Fruit fly (Drosophila melanogaster) whole organism, pupa: ENCODE data around the gene Idh.
A peak's percentile ranks its signal among the peaks of the same experiment; 100 is the strongest.

Experiments used
- CG34367 ChIP-seq: fragments of 200-800 bp; sonication (Bioruptor generic); optimal IDR thresholded peaks from 2 replicates; lab custom pipeline; 2018; ENCODE audit warnings: missing biosample characterization, mild to moderate bottlenecking, missing genetic modification characterization
- Pif1A ChIP-seq: fragments of 200-800 bp; sonication (Bioruptor generic); optimal IDR thresholded peaks from 3 replicates; lab custom pipeline; 2016; ENCODE audit warnings: missing biosample characterization, missing genetic modification characterization
- Snoo ChIP-seq: fragments of 200-800 bp; sonication (Bioruptor generic); optimal IDR thresholded peaks from 3 replicates; lab custom pipeline; 2017; ENCODE audit warnings: missing biosample characterization, mild to moderate bottlenecking, missing genetic modification characterization, inconsistent platforms
- rn ChIP-seq: fragments of 200-800 bp; sonication (Bioruptor generic); IDR thresholded peaks from 2 replicates; pipeline ENCODE4 v1.3.6; 2022; ENCODE audit warnings: missing biosample characterization, missing genetic modification characterization

DNA sequence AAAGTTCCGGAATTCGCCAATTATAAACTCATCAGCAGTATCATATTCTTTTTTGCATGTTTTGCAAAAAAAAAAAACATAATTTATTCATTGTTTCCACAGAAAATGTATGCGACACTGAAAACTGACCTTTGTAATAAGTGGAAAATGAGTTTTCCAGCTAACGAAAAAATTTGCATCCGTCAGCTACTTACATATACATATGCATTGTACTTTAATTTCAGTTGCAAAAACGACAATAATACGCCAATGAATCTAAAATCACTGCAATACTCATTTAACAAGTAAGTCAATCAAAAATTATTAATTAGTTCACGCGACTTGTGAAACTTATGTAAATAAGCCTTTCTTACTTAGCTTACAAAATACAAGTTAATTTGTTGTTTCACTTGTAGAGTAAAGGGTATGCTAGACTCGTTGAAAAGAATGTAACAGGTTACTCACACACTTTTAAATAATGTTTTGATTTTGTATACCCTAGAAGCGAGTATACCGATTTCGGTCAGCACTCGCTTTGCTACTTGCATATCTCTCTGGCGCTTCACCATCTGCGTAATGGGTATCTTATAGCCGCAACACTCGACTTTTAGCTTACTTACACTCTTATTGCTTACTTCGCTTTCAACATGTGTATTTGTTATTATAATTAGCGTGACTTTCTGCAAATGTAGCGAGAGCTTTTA, 38.2 kb upstream of the Idh start:
- TF ChIP-seq rn (GFP tag; lab: Robert Waterston, UW) (peak; percentile 63; the same call in 1 of the 2 replicates), Snoo (tag; lab: Kevin White, UChicago) (peak; percentile 81), Pif1A (GFP tag; lab: Kevin White, UChicago) (no peak), CG34367 (tag; lab: Kevin White, UChicago) (peak; percentile 72)
